Fruit fly (Drosophila melanogaster) whole organism, adult: ENCODE data around the gene Pomp.

Experiments used
- CG1620 ChIP-seq: fragments of 200-800 bp; sonication (Bioruptor generic); optimal IDR thresholded peaks from 2 replicates; lab custom pipeline; 2016; ENCODE audit warnings: missing biosample characterization, missing genetic modification characterization
- CG7045 ChIP-seq: fragments of 200-800 bp; sonication (Bioruptor generic); optimal IDR thresholded peaks from 2 replicates; lab custom pipeline; 2017; ENCODE audit warnings: missing biosample characterization, mild to moderate bottlenecking, missing genetic modification characterization
- Crg-1 ChIP-seq: fragments of 200-800 bp; sonication (Bioruptor generic); optimal IDR thresholded peaks from 2 replicates; lab custom pipeline; 2016; ENCODE audit warnings: missing biosample characterization, missing genetic modification characterization
- tj ChIP-seq: fragments of 200-800 bp; sonication (Bioruptor generic); optimal IDR thresholded peaks from 3 replicates; lab custom pipeline; 2017; ENCODE audit warnings: missing biosample characterization, mild to moderate bottlenecking, missing genetic modification characterization, moderate library complexity

- no peak for TF ChIP-seq Crg-1 (GFP tag; lab: Kevin White, UChicago)
- no peak for TF ChIP-seq CG7045 (GFP tag; lab: Kevin White, UChicago)
- no peak for TF ChIP-seq tj (GFP tag; lab: Kevin White, UChicago)
- TF ChIP-seq CG1620 = no peak
Measured at dm6 chr2L:20825265-20825664, 37.8 kb downstream of the Pomp start.
